Worm (Caenorhabditis elegans) whole organism, L4 larva: ENCODE measurements around the gene krr-1.
A peak's percentile ranks its signal among the peaks of the same experiment; 100 is the strongest.

Experiments used
- D1046.2 ChIP-seq: fragments of 200-800 bp; sonication (Bioruptor generic); IDR thresholded peaks from 2 replicates; pipeline ENCODE4 v1.3.6; 2022; ENCODE audit warnings: missing genetic modification characterization, missing compliant biosample characterization
- F44E2.7 ChIP-seq: fragments of 200-800 bp; sonication (Bioruptor generic); IDR thresholded peaks from 2 replicates; pipeline ENCODE4 v2.1.2; 2022; ENCODE audit warnings: missing genetic modification characterization, missing compliant biosample characterization
- F49E8.2 ChIP-seq: sonication (generic microtip); optimal IDR thresholded peaks from 2 replicates; lab custom pipeline; 2016; ENCODE audit warnings: missing compliant biosample characterization, mild to moderate bottlenecking, missing genetic modification characterization, borderline replicate concordance
- R02D3.7 ChIP-seq: fragments of 150-350 bp; sonication (generic microtip); optimal IDR thresholded peaks from 3 replicates; lab custom pipeline; 2014; ENCODE audit warnings: missing biosample characterization, missing genetic modification characterization
- T20F7.1 ChIP-seq: fragments of 200-800 bp; sonication (Bioruptor generic); optimal IDR thresholded peaks from 2 replicates; lab custom pipeline; 2018; ENCODE audit warnings: mild to moderate bottlenecking, missing genetic modification characterization, missing compliant biosample characterization
- Y48G9A.11 ChIP-seq: fragments of 200-800 bp; sonication (Bioruptor generic); IDR thresholded peaks from 2 replicates; pipeline ENCODE4 v1.3.6; 2022; ENCODE audit warnings: missing genetic modification reagents, missing genetic modification characterization, missing compliant biosample characterization
- Y5F2A.4 ChIP-seq: fragments of 200-800 bp; sonication (Bioruptor generic); optimal IDR thresholded peaks from 2 replicates; lab custom pipeline; 2018; ENCODE audit warnings: mild to moderate bottlenecking, missing genetic modification characterization, missing compliant biosample characterization
- ceh-20 ChIP-seq: fragments of 200-800 bp; sonication (Bioruptor generic); IDR thresholded peaks from 2 replicates; pipeline ENCODE4 v1.3.6; 2022; ENCODE audit warnings: missing genetic modification reagents, missing genetic modification characterization, missing compliant biosample characterization
- ceh-28 ChIP-seq: fragments of 150-350 bp; optimal IDR thresholded peaks from 2 replicates; lab custom pipeline; 2014; ENCODE audit warnings: missing biosample characterization, missing genetic modification reagents, missing genetic modification characterization
- ceh-44 ChIP-seq: fragments of 200-800 bp; sonication (Bioruptor generic); IDR thresholded peaks from 2 replicates; pipeline ENCODE4 v1.3.6; 2022; ENCODE audit warnings: missing genetic modification reagents, missing genetic modification characterization, missing compliant biosample characterization
- cey-2 ChIP-seq: sonication (generic microtip); optimal IDR thresholded peaks from 3 replicates; lab custom pipeline; 2017; ENCODE audit warnings: missing genetic modification characterization, mild to moderate bottlenecking, missing compliant biosample characterization, antibody characterized with exemption, borderline replicate concordance; ENCODE audit not compliant: insufficient read depth
- ctbp-1 ChIP-seq: fragments of 200-800 bp; sonication (Bioruptor generic); IDR thresholded peaks from 2 replicates; pipeline ENCODE4 v1.3.6; 2022; ENCODE audit warnings: missing genetic modification reagents, missing genetic modification characterization, missing compliant biosample characterization
- daf-12 ChIP-seq: fragments of 150-350 bp; optimal IDR thresholded peaks from 2 replicates; lab custom pipeline; 2014; ENCODE audit warnings: missing biosample characterization, missing genetic modification reagents, missing genetic modification characterization
- daf-16 ChIP-seq, 3 experiments: sonication (generic microtip); optimal IDR thresholded peaks; 2 replicates each; lab custom pipeline; 2016 to 2017; ENCODE audit warnings: missing genetic modification characterization in 3 of 3, missing genetic modification reagents in 3 of 3, mild to moderate bottlenecking in 2 of 3, missing compliant biosample characterization in 2 of 3, missing biosample characterization in 1 of 3, moderate library complexity in 1 of 3
- dmd-6 ChIP-seq: fragments of 200-800 bp; sonication (Bioruptor generic); IDR thresholded peaks from 2 replicates; pipeline ENCODE4 v1.3.6; 2022; ENCODE audit warnings: missing genetic modification reagents, missing genetic modification characterization, missing compliant biosample characterization
- dmd-9 ChIP-seq: fragments of 200-800 bp; sonication (Bioruptor generic); IDR thresholded peaks from 2 replicates; pipeline ENCODE4 v1.3.6; 2022; ENCODE audit warnings: missing genetic modification reagents, missing genetic modification characterization, missing compliant biosample characterization
- duxl-1 ChIP-seq: sonication (generic microtip); optimal IDR thresholded peaks from 2 replicates; lab custom pipeline; 2016; ENCODE audit warnings: mild to moderate bottlenecking, missing genetic modification characterization, moderate library complexity, missing compliant biosample characterization; ENCODE audit not compliant: poor library complexity
- dve-1 ChIP-seq: sonication (generic microtip); optimal IDR thresholded peaks from 2 replicates; lab custom pipeline; 2017; ENCODE audit warnings: antibody characterized with exemption, mild to moderate bottlenecking, missing genetic modification characterization, missing compliant biosample characterization; ENCODE audit not compliant: insufficient read depth
- egl-27 ChIP-seq: sonication (generic microtip); optimal IDR thresholded peaks from 3 replicates; lab custom pipeline; 2017; ENCODE audit warnings: missing biosample characterization, missing genetic modification reagents, missing genetic modification characterization
- egl-43 ChIP-seq: fragments of 200-800 bp; sonication (Bioruptor generic); IDR thresholded peaks from 2 replicates; pipeline ENCODE4 v1.3.6; 2022; ENCODE audit warnings: missing genetic modification reagents, missing genetic modification characterization, missing compliant biosample characterization
- fos-1 ChIP-seq: fragments of 150-350 bp; optimal IDR thresholded peaks from 2 replicates; lab custom pipeline; 2014; ENCODE audit warnings: missing biosample characterization, missing genetic modification characterization
- gei-8 ChIP-seq: fragments of 200-800 bp; sonication (Bioruptor generic); optimal IDR thresholded peaks from 2 replicates; lab custom pipeline; 2018; ENCODE audit warnings: mild to moderate bottlenecking, missing genetic modification characterization, missing compliant biosample characterization
- hif-1 ChIP-seq, 2 experiments: sonication (generic microtip); optimal IDR thresholded peaks; 2 replicates each; lab custom pipeline; 2016 to 2017; ENCODE audit warnings: missing compliant biosample characterization in 2 of 2, missing genetic modification characterization in 2 of 2, missing genetic modification reagents in 2 of 2, missing genotype in 2 of 2, mild to moderate bottlenecking in 1 of 2
- hlh-11 ChIP-seq: fragments of 200-800 bp; sonication (Bioruptor generic); optimal IDR thresholded peaks from 2 replicates; lab custom pipeline; 2018; ENCODE audit warnings: mild to moderate bottlenecking, missing genetic modification characterization, missing compliant biosample characterization
- hmg-1.1 ChIP-seq: fragments of 200-800 bp; sonication (Bioruptor generic); IDR thresholded peaks from 2 replicates; pipeline ENCODE4 v1.3.6; 2022; ENCODE audit warnings: missing genetic modification reagents, missing genetic modification characterization, missing compliant biosample characterization
- lim-7 ChIP-seq: fragments of 200-800 bp; sonication (Bioruptor generic); IDR thresholded peaks from 2 replicates; pipeline ENCODE4 v1.3.6; 2022; ENCODE audit warnings: missing genetic modification characterization, missing compliant biosample characterization
- lin-1 ChIP-seq: fragments of 200-800 bp; sonication (Bioruptor generic); IDR thresholded peaks from 2 replicates; pipeline ENCODE4 v1.3.6; 2022; ENCODE audit warnings: missing genetic modification reagents, missing genetic modification characterization, missing compliant biosample characterization
- lin-38 ChIP-seq: fragments of 200-800 bp; sonication (Bioruptor generic); IDR thresholded peaks from 2 replicates; pipeline ENCODE4 v1.3.6; 2022; ENCODE audit warnings: missing genetic modification reagents, missing genetic modification characterization, missing compliant biosample characterization
- lin-39 ChIP-seq: fragments of 150-350 bp; optimal IDR thresholded peaks from 2 replicates; lab custom pipeline; 2014; ENCODE audit warnings: missing biosample characterization, missing genetic modification reagents, missing genetic modification characterization
- lir-3 ChIP-seq: sonication (generic microtip); optimal IDR thresholded peaks from 2 replicates; lab custom pipeline; 2016; ENCODE audit warnings: mild to moderate bottlenecking, missing genetic modification characterization, missing compliant biosample characterization
- madf-9 ChIP-seq: fragments of 200-800 bp; sonication (Bioruptor generic); conservative IDR thresholded peaks from 2 replicates; pipeline ENCODE4 v1.3.6; 2022; ENCODE audit warnings: missing genetic modification reagents, missing genetic modification characterization, missing compliant biosample characterization
- mdl-1 ChIP-seq, 2 experiments: fragments of 150-350 bp in 1 of 2; sonication (generic microtip) in 1 of 2; optimal IDR thresholded peaks; 2 replicates each; lab custom pipeline; 2014 to 2017; ENCODE audit warnings: missing biosample characterization in 2 of 2, missing genetic modification characterization in 2 of 2
- mdt-29 ChIP-seq: fragments of 200-800 bp; sonication (Bioruptor generic); IDR thresholded peaks from 2 replicates; pipeline ENCODE4 v1.3.6; 2022; ENCODE audit warnings: missing genetic modification reagents, missing genetic modification characterization, missing compliant biosample characterization
- mep-1 ChIP-seq: fragments of 150-350 bp; sonication (generic microtip); optimal IDR thresholded peaks from 3 replicates; lab custom pipeline; 2014; ENCODE audit warnings: missing biosample characterization, missing genetic modification characterization
- mes-2 ChIP-seq: sonication (generic microtip); optimal IDR thresholded peaks from 2 replicates; lab custom pipeline; 2016; ENCODE audit warnings: missing genotype, mild to moderate bottlenecking, missing genetic modification characterization, missing compliant biosample characterization; ENCODE audit not compliant: poor library complexity, severe bottlenecking
- nhr-28 ChIP-seq: fragments of 150-350 bp; optimal IDR thresholded peaks from 2 replicates; lab custom pipeline; 2014; ENCODE audit warnings: missing biosample characterization, missing genetic modification characterization
- nhr-41 ChIP-seq: fragments of 200-800 bp; sonication (Bioruptor generic); IDR thresholded peaks from 2 replicates; pipeline ENCODE4 v1.3.6; 2022; ENCODE audit warnings: missing genetic modification reagents, missing genetic modification characterization, missing compliant biosample characterization
- nhr-42 ChIP-seq: fragments of 200-800 bp; sonication (Bioruptor generic); IDR thresholded peaks from 2 replicates; pipeline ENCODE4 v1.3.6; 2022; ENCODE audit warnings: missing genetic modification characterization, missing compliant biosample characterization
- nhr-77 ChIP-seq: fragments of 150-350 bp; optimal IDR thresholded peaks from 2 replicates; lab custom pipeline; 2014; ENCODE audit warnings: missing biosample characterization, missing genetic modification characterization
- php-3 ChIP-seq: fragments of 200-800 bp; sonication (Bioruptor generic); IDR thresholded peaks from 2 replicates; pipeline ENCODE4 v1.3.6; 2022; ENCODE audit warnings: missing genetic modification reagents, missing genetic modification characterization, missing compliant biosample characterization
- pqm-1 ChIP-seq: sonication (generic microtip); optimal IDR thresholded peaks from 2 replicates; lab custom pipeline; 2017; ENCODE audit warnings: missing biosample characterization, missing genetic modification characterization
- rbr-2 ChIP-seq: sonication (generic microtip); optimal IDR thresholded peaks from 2 replicates; lab custom pipeline; 2016; ENCODE audit warnings: missing genotype, missing genetic modification characterization, missing compliant biosample characterization
- skn-1 ChIP-seq: fragments of 150-350 bp; optimal IDR thresholded peaks from 2 replicates; lab custom pipeline; 2014; ENCODE audit warnings: missing biosample characterization, missing genetic modification characterization
- spr-1 ChIP-seq: sonication (generic microtip); optimal IDR thresholded peaks from 2 replicates; lab custom pipeline; 2016; ENCODE audit warnings: mild to moderate bottlenecking, missing genetic modification characterization, missing compliant biosample characterization
- tra-1 ChIP-seq: fragments of 200-800 bp; sonication (Bioruptor generic); IDR thresholded peaks from 2 replicates; pipeline ENCODE4 v1.3.6; 2022; ENCODE audit warnings: missing genetic modification reagents, missing genetic modification characterization, missing compliant biosample characterization
- unc-62 ChIP-seq, 3 experiments: fragments of 150-350 bp in 1 of 3; sonication (generic microtip); optimal IDR thresholded peaks in 2 of 3; peaks in 1 of 3; 1 replicate in 1 of 3; 2 replicates in 2 of 3; lab custom pipeline; 2014 to 2017; ENCODE audit warnings: missing biosample characterization in 3 of 3, missing genetic modification characterization in 3 of 3, missing genetic modification reagents in 3 of 3, missing genotype in 1 of 3
- ztf-11 ChIP-seq: fragments of 150-350 bp; optimal IDR thresholded peaks from 2 replicates; lab custom pipeline; 2014; ENCODE audit warnings: missing biosample characterization, missing genetic modification characterization
- ztf-7 ChIP-seq: fragments of 150-350 bp; optimal IDR thresholded peaks from 2 replicates; lab custom pipeline; 2014; ENCODE audit warnings: missing biosample characterization, missing genetic modification characterization

The krr-1 gene

ce11 chrV:7186599-7186998 is 44.4 kb upstream of the krr-1 start:
- peak; percentile 25 for TF ChIP-seq dve-1
- no peak for TF ChIP-seq mes-2
- TF ChIP-seq mdl-1 (tag; optimal IDR thresholded peaks at IDR 0.05; lab: Kevin White, UChicago), result no peak
- TF ChIP-seq dmd-9 (GFP tag; lab: Robert Waterston, UW), result no peak
- peak; percentile 69 for TF ChIP-seq dmd-6 (GFP tag; lab: Robert Waterston, UW)
- no peak for TF ChIP-seq cey-2 (tag; lab: Kevin White, UChicago)
- no peak for TF ChIP-seq lim-7 (GFP tag; lab: Robert Waterston, UW)
- no peak for TF ChIP-seq mep-1 (tag; lab: Kevin White, UChicago)
- no peak for TF ChIP-seq nhr-42 (GFP tag; lab: Robert Waterston, UW)
- no peak for TF ChIP-seq unc-62 (GFP tag; optimal IDR thresholded peaks at IDR 0.05 in 1 of 2; lab: Kevin White, UChicago)
- no peak for TF ChIP-seq unc-62 (tag; optimal IDR thresholded peaks at IDR 0.05; lab: Kevin White, UChicago)
- TF ChIP-seq ceh-28, result no peak
- TF ChIP-seq egl-27 (tag; lab: Kevin White, UChicago), result no peak
- no peak for TF ChIP-seq ztf-7
- TF ChIP-seq Y5F2A.4, result no peak
- TF ChIP-seq duxl-1 (tag; lab: Kevin White, UChicago), result no peak
- no peak for TF ChIP-seq rbr-2 (tag; lab: Kevin White, UChicago)
- TF ChIP-seq hmg-1.1 (GFP tag; lab: Robert Waterston, UW), result no peak
- TF ChIP-seq fos-1 (tag; lab: Kevin White, UChicago), result no peak
- TF ChIP-seq F49E8.2 (tag; lab: Kevin White, UChicago), result no peak
- no peak for TF ChIP-seq hif-1 (tag; optimal IDR thresholded peaks at IDR 0.05; lab: Kevin White, UChicago)
- no peak for TF ChIP-seq lir-3 (tag; lab: Kevin White, UChicago)
- no peak for TF ChIP-seq egl-43 (GFP tag; lab: Robert Waterston, UW)
- no peak for TF ChIP-seq tra-1 (GFP tag; lab: Robert Waterston, UW)
- TF ChIP-seq ceh-44, result no peak
- no peak for TF ChIP-seq D1046.2 (GFP tag; lab: Robert Waterston, UW)
- peak; percentile 52 for TF ChIP-seq hlh-11 (tag; lab: Kevin White, UChicago)
- TF ChIP-seq spr-1 (tag; lab: Kevin White, UChicago), result no peak
- TF ChIP-seq daf-12 (tag; lab: Kevin White, UChicago), result no peak
- no peak for TF ChIP-seq nhr-41
- TF ChIP-seq ztf-11 (tag; lab: Kevin White, UChicago), result no peak
- TF ChIP-seq madf-9 (GFP tag; lab: Robert Waterston, UW), result no peak
- TF ChIP-seq daf-16 (GFP tag; optimal IDR thresholded peaks at IDR 0.05; lab: Kevin White, UChicago), result no peak
- TF ChIP-seq daf-16 (tag; optimal IDR thresholded peaks at IDR 0.05; lab: Kevin White, UChicago), result peak; percentile 37
- TF ChIP-seq ceh-20, result no peak
- no peak for TF ChIP-seq F44E2.7 (GFP tag; lab: Robert Waterston, UW)
- TF ChIP-seq php-3 (GFP tag; lab: Robert Waterston, UW), result no peak
- no peak for TF ChIP-seq gei-8 (GFP tag; lab: Kevin White, UChicago)
- TF ChIP-seq mdt-29 (GFP tag; lab: Robert Waterston, UW), result no peak
- no peak for TF ChIP-seq skn-1 (tag; lab: Kevin White, UChicago)
- peak; percentile 75; the same call in 1 of the 2 replicates for TF ChIP-seq lin-1 (GFP tag; lab: Robert Waterston, UW)
- peak; percentile 49 for TF ChIP-seq nhr-77 (tag; lab: Kevin White, UChicago)
- no peak for TF ChIP-seq R02D3.7 (tag; lab: Kevin White, UChicago)
- no peak for TF ChIP-seq ctbp-1 (GFP tag; lab: Robert Waterston, UW)
- TF ChIP-seq lin-38 (GFP tag; lab: Robert Waterston, UW), result no peak
- TF ChIP-seq lin-39 (tag; lab: Kevin White, UChicago), result no peak
- no peak for TF ChIP-seq T20F7.1
- TF ChIP-seq pqm-1 (tag; lab: Kevin White, UChicago), result peak; percentile 69
- TF ChIP-seq nhr-28 (tag; lab: Kevin White, UChicago), result peak; percentile 75
- TF ChIP-seq Y48G9A.11 (GFP tag; lab: Robert Waterston, UW), result no peak
